Fruit fly (Drosophila melanogaster) whole organism, wandering third instar larva: ENCODE results near the gene Nha1.
A peak's percentile ranks its signal among the peaks of the same experiment; 100 is the strongest.

Source experiments
- Abd-B ChIP-seq: fragments of >200 bp; optimal IDR thresholded peaks from 2 replicates; lab custom pipeline; 2017; ENCODE audit warnings: missing biosample characterization, missing genetic modification characterization
- CG32264 ChIP-seq: fragments of 200-800 bp; sonication (Bioruptor generic); optimal IDR thresholded peaks from 2 replicates; lab custom pipeline; 2016; ENCODE audit warnings: missing biosample characterization, missing genetic modification characterization
- CrebA ChIP-seq: fragments of 200-800 bp; sonication (Bioruptor generic); optimal IDR thresholded peaks from 2 replicates; lab custom pipeline; 2016; ENCODE audit warnings: missing biosample characterization, mild to moderate bottlenecking, missing genetic modification characterization, borderline replicate concordance
- Dfd ChIP-seq: fragments of >200 bp; optimal IDR thresholded peaks from 2 replicates; lab custom pipeline; 2017; ENCODE audit warnings: missing biosample characterization, missing genetic modification characterization
- GATAd ChIP-seq: sonication (Bioruptor generic); optimal IDR thresholded peaks from 2 replicates; lab custom pipeline; 2016; ENCODE audit warnings: missing biosample characterization, missing genetic modification characterization
- HLH106 ChIP-seq: fragments of 200-800 bp; optimal IDR thresholded peaks from 3 replicates; lab custom pipeline; 2019; ENCODE audit warnings: missing biosample characterization, mild to moderate bottlenecking, missing genetic modification characterization, moderate library complexity
- Hr78 ChIP-seq: fragments of >200 bp; optimal IDR thresholded peaks from 2 replicates; lab custom pipeline; 2017; ENCODE audit warnings: missing biosample characterization, missing genetic modification characterization
- Jra ChIP-seq: sonication (Bioruptor generic); optimal IDR thresholded peaks from 2 replicates; lab custom pipeline; 2016; ENCODE audit warnings: missing biosample characterization, missing genetic modification characterization
- Myc ChIP-seq: fragments of >200 bp; optimal IDR thresholded peaks from 2 replicates; lab custom pipeline; 2017
- OdsH ChIP-seq: fragments of 200-800 bp; sonication (Bioruptor generic); optimal IDR thresholded peaks from 2 replicates; lab custom pipeline; 2016; ENCODE audit warnings: missing biosample characterization, mild to moderate bottlenecking, missing genetic modification characterization
- Rel ChIP-seq, 2 experiments: fragments of 200-800 bp; sonication (Bioruptor generic) in 1 of 2; optimal IDR thresholded peaks; 2 replicates in 1 of 2; 3 replicates in 1 of 2; lab custom pipeline; 2016 to 2019; ENCODE audit warnings: mild to moderate bottlenecking in 2 of 2, missing biosample characterization in 2 of 2, missing genetic modification characterization in 2 of 2, moderate library complexity in 1 of 2
- Sp1 ChIP-seq: fragments of 200-800 bp; sonication (Bioruptor generic); optimal IDR thresholded peaks from 3 replicates; lab custom pipeline; 2019; ENCODE audit warnings: missing biosample characterization, mild to moderate bottlenecking, missing genetic modification characterization, moderate library complexity
- Vsx2 ChIP-seq: fragments of 200-300, 225-300 bp; sonication (Bioruptor generic); optimal IDR thresholded peaks from 2 replicates; lab custom pipeline; 2018; ENCODE audit warnings: missing biosample characterization, missing genetic modification characterization; ENCODE audit not compliant: partially characterized antibody
- br ChIP-seq: fragments of 200-800 bp; sonication (Bioruptor generic); optimal IDR thresholded peaks from 2 replicates; lab custom pipeline; 2016; ENCODE audit warnings: missing biosample characterization, missing genetic modification characterization
- brk ChIP-seq: fragments of 200-800 bp; sonication (Bioruptor generic); optimal IDR thresholded peaks from 2 replicates; lab custom pipeline; 2016; ENCODE audit warnings: missing biosample characterization, mild to moderate bottlenecking, missing genetic modification characterization
- dl ChIP-seq, 2 experiments: fragments of 175-275, 200-275 bp in 1 of 2; fragments of 200-275 bp in 1 of 2; sonication (Bioruptor generic); optimal IDR thresholded peaks; lab custom pipeline; 2018; ENCODE audit warnings: mild to moderate bottlenecking in 2 of 2, missing biosample characterization in 2 of 2, missing genetic modification characterization in 2 of 2, moderate library complexity in 2 of 2; ENCODE audit not compliant: partially characterized antibody in 2 of 2, insufficient read depth in 1 of 2
- dmrt93B ChIP-seq: fragments of 200-800 bp; sonication (Bioruptor generic); optimal IDR thresholded peaks from 2 replicates; lab custom pipeline; 2018; ENCODE audit warnings: missing biosample characterization, mild to moderate bottlenecking, missing genetic modification characterization
- dsf ChIP-seq: sonication (Bioruptor generic); optimal IDR thresholded peaks from 2 replicates; lab custom pipeline; 2016; ENCODE audit warnings: missing biosample characterization, missing genetic modification characterization, borderline replicate concordance
- ey ChIP-seq: fragments of 200-800 bp; sonication (Bioruptor generic); optimal IDR thresholded peaks from 2 replicates; lab custom pipeline; 2016; ENCODE audit warnings: missing biosample characterization, missing genetic modification characterization
- foxo ChIP-seq, 2 experiments: fragments of 200-800 bp; sonication (Bioruptor generic); optimal IDR thresholded peaks; 2 replicates in 1 of 2; 3 replicates in 1 of 2; lab custom pipeline; 2016 to 2017; ENCODE audit warnings: missing biosample characterization in 2 of 2, missing genetic modification characterization in 2 of 2
- fru ChIP-seq: fragments of 200-800 bp; sonication (Bioruptor generic); optimal IDR thresholded peaks from 3 replicates; lab custom pipeline; 2016; ENCODE audit warnings: missing biosample characterization, mild to moderate bottlenecking, missing genetic modification characterization
- h ChIP-seq: fragments of 200-800 bp; sonication (Bioruptor generic); optimal IDR thresholded peaks from 3 replicates; lab custom pipeline; 2016; ENCODE audit warnings: missing biosample characterization, mild to moderate bottlenecking, missing genetic modification characterization
- jim ChIP-seq: fragments of 175-275, 200-325 bp; sonication (Bioruptor generic); optimal IDR thresholded peaks from 2 replicates; lab custom pipeline; 2016; ENCODE audit warnings: missing biosample characterization, mild to moderate bottlenecking, missing genetic modification characterization
- lola ChIP-seq: fragments of >200 bp; optimal IDR thresholded peaks from 2 replicates; lab custom pipeline; 2017; ENCODE audit warnings: missing biosample characterization, missing genetic modification characterization
- pan ChIP-seq: fragments of >200 bp; optimal IDR thresholded peaks from 2 replicates; lab custom pipeline; 2017
- sage ChIP-seq: fragments of 200-800 bp; sonication (Bioruptor generic); optimal IDR thresholded peaks from 2 replicates; lab custom pipeline; 2016; ENCODE audit warnings: missing biosample characterization, mild to moderate bottlenecking, missing genetic modification characterization
- sv ChIP-seq: fragments of 200-800 bp; sonication (Bioruptor generic); optimal IDR thresholded peaks from 3 replicates; lab custom pipeline; 2016; ENCODE audit warnings: missing biosample characterization, missing genetic modification characterization
- tai ChIP-seq: sonication (Bioruptor generic); optimal IDR thresholded peaks from 2 replicates; lab custom pipeline; 2016; ENCODE audit warnings: missing biosample characterization, missing genetic modification characterization
- usp ChIP-seq: fragments of >200 bp; optimal IDR thresholded peaks from 2 replicates; lab custom pipeline; 2017; ENCODE audit warnings: missing biosample characterization, missing genetic modification characterization
- woc ChIP-seq: sonication (Bioruptor generic); optimal IDR thresholded peaks from 2 replicates; lab custom pipeline; 2016; ENCODE audit warnings: missing biosample characterization, mild to moderate bottlenecking, missing genetic modification characterization

The Nha1 gene

DNA sequence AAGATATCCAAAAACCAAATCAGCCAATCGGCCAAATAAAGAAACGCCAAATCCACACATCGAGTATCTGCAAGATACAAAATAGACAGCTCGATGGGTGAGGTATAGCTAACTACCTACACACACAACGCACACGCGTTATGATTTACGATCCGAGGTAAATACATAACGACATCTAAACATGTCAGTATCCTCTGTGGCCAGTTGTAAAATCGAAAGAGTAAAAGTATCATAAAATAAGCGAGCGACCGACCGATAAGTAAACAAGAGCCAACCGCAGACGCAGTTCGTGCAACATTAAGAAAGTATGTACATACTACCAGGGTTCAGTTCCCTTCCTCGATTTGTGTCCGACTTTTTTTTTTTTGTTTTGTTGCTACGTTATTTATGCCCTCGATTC is 43.9 kb downstream of the Nha1 start:
- TF ChIP-seq pan (lab: Kevin White, UChicago), result no peak
- TF ChIP-seq h (GFP tag; lab: Kevin White, UChicago), result no peak
- TF ChIP-seq, all 38 proteins: peak for 0

DNA sequence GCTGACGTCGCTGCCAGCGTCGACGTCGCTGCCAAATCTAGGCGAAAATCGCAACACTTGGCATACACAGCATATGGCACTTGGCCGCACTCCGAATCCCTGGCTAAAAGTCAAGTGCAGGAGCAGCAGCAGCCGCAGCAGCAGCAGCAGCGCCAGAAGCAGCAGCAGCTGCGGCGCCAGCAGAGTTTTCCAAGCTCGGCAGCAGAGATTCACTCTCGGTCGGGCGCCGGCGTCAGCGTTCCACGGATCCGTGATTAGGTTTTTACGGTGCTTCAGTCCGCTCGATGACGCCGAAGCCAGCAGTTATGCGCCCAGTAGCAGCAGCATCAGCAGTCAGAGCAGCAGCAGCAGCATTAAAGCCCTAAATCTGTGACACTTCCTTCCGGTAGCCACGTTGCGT is 48.1 kb downstream of the Nha1 start:
- TF ChIP-seq Rel (GFP tag; optimal IDR thresholded peaks at IDR 0.05; lab: Kevin White, UChicago) (no peak), Rel (tag; optimal IDR thresholded peaks at IDR 0.05; lab: Kevin White, UChicago) (no peak), br (no peak), usp (no peak), Myc (no peak), Dfd (GFP tag; lab: Kevin White, UChicago) (peak; percentile 30)

DNA sequence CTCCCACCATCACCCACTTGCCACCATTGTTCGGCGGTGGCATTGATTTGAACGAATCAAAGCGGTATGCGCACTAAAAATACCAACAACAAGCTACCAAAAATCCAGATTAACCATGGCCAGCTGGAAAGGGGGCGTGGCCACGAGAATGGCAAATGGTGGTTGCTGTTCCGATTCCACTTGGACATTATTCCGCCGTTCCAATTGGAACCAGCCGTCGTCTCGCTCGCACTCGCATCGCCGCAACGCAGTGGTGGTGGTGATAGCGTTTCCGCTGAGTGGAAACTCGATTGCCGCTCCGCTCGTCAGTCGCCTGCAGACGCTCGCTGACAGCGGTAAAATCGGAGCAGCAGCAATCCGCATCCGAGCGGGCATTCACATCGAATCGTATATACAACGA is 48.6 kb downstream of the Nha1 start, which contains the start of gene sens-2:
Gene sens-2 (plus strand): TSS at position 304 of the 400 bp plus-strand sequence.
- TF ChIP-seq h (GFP tag; lab: Kevin White, UChicago) (peak; percentile 12), pan (lab: Kevin White, UChicago) (no peak)

DNA sequence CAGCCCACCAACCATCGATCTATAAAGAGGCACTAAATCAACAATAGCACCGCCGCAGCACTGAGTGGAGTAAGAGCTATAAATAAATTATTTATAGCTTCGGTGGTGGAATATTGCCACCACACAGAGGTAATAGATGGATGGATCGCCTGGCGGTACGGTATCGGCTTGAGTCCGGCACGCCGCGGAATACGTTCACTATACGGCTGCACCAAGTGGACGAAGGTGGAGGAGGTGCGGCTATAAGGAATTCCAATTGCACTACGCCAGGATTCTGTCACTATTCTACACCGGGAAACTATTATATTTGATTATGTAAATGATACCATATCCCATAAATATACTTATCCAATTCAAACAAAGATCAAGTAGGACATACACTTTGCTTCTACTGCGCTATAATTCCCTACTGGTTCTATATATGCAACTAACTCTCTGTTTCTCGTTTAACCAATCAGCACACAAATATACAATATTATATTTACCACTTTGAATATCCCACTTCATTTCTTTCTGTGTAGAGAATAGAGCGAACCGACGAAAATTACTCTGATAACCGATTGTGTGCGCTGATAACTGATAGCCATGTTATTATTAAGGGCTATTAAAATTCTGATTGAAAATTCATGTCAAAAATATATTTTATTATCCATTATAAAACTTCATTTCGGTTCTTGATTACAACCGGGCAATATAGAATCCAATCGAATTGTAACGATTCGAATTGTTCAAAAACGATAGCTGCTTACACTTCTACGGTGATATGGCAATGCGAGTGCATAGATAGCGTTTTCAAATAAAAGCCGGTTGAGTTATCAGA is 50.7 kb downstream of the Nha1 start:
- no peak for TF ChIP-seq CG32264 (GFP tag; lab: Kevin White, UChicago)
- TF ChIP-seq dmrt93B (GFP tag; lab: Kevin White, UChicago), result no peak
- peak; percentile 17 for TF ChIP-seq sv (GFP tag; lab: Kevin White, UChicago)
- no peak for TF ChIP-seq GATAd (GFP tag; lab: Kevin White, UChicago)
- no peak for TF ChIP-seq ey
- no peak for TF ChIP-seq sage
- TF ChIP-seq pan (lab: Kevin White, UChicago), result no peak
- TF ChIP-seq, all 38 proteins: peak for 1

DNA sequence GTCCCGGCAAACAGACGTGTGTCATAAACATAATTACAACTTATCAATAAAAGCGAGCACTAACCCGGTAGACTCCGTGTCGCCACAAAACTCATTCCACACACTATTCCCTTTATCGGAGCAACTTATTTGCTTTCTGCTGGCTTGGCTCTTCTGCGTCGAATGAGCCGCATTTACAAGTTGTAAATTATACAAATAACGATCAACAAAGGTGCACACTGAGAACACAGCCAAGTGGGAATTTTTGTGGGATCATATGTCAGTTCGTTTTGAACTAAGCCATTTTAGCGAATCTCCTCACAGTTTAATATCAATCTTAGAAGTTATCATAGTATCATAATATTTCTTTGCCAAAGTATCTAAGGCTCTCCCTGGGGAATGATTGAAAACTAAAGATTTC is 51.8 kb downstream of the Nha1 start:
- TF ChIP-seq jim (GFP tag; lab: Kevin White, UChicago), result no peak
- TF ChIP-seq Hr78 (GFP tag; lab: Kevin White, UChicago), result no peak
- no peak for TF ChIP-seq tai (GFP tag; lab: Kevin White, UChicago)
- TF ChIP-seq CrebA (GFP tag; lab: Kevin White, UChicago), result no peak
- no peak for TF ChIP-seq foxo (GFP tag; optimal IDR thresholded peaks at IDR 0.05; lab: Kevin White, UChicago)
- TF ChIP-seq dl (GFP tag; optimal IDR thresholded peaks at IDR 0.05; lab: Kevin White, UChicago; ENCODE audit: insufficient read depth in 1 of 2, partially characterized antibody in 2 of 2), result no peak
- TF ChIP-seq brk (GFP tag; lab: Kevin White, UChicago), result no peak
- TF ChIP-seq fru (GFP tag; lab: Kevin White, UChicago), result no peak
- TF ChIP-seq HLH106, result no peak
- no peak for TF ChIP-seq dsf
- TF ChIP-seq Jra (GFP tag; lab: Kevin White, UChicago), result no peak
- TF ChIP-seq woc (GFP tag; lab: Kevin White, UChicago), result no peak

DNA sequence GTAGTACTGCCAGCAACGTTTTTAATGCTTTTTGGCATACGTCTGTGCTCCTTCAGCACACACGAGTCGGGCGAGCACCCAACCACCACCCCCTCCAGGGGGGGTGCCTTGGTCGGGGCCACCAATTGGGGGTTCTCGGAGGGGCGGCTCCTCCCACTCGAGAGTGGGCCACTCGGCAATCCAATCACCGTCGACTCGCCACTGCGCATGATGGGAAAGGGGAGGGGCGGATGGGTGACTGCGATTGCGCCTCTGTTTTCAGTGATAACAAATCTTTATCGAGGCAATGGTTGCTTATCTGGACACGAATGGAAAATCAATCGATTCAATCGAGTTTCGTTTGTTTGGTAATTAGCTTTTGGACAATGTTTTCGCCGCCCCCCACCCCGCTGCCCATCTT is 52.7 kb downstream of the Nha1 start:
- TF ChIP-seq OdsH (GFP tag; lab: Kevin White, UChicago) (no peak), Hr78 (GFP tag; lab: Kevin White, UChicago) (no peak), Vsx2 (peak; percentile 60), dmrt93B (GFP tag; lab: Kevin White, UChicago) (no peak), Abd-B (GFP tag; lab: Kevin White, UChicago) (no peak), h (GFP tag; lab: Kevin White, UChicago) (no peak), pan (lab: Kevin White, UChicago) (no peak), lola (GFP tag; lab: Kevin White, UChicago) (no peak), Sp1 (GFP tag; lab: Kevin White, UChicago) (no peak), usp (no peak), Myc (no peak), Dfd (GFP tag; lab: Kevin White, UChicago) (peak; percentile 98), brk (GFP tag; lab: Kevin White, UChicago) (no peak)
